Fruit fly (Drosophila melanogaster) whole organism, larva: Measurements from ENCODE around the gene CG5177.

Experiments
- noc ChIP-seq: fragments of 200-800 bp; sonication (Bioruptor generic); optimal IDR thresholded peaks from 3 replicates; lab custom pipeline; 2019; ENCODE audit warnings: missing biosample characterization, mild to moderate bottlenecking, missing genetic modification characterization, moderate library complexity

The CG5177 gene

dm6 chr2L:7409602-7410001 is 4.6 kb downstream of the CG5177 start, which contains the start of gene CG5181:
Gene CG5181, minus strand, starts transcription at chr2L:7409809.
- TF ChIP-seq noc (tag; lab: Kevin White, UChicago), result no peak

DNA sequence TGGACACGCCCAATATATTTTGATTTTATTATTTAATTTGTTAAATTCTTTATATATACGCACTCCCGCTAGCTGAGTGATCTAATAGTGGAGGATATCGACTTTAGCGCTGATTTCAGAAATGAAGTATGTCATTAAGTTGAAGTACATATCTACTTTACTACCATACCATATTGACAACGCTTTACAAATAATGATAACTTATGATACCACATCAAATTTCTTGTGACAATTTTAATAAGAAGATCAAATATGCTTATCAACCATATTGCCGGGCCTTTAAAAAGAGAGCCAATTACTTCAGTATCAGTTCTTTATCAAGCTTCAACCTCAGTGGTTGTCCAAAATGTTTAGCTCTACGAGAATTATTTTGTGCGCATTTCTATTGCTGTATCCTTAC is 5.6 kb downstream of the CG5177 start, which contains the start of gene CG15818:
CG15818 (plus strand) TSS at position 301 of the 400 bp plus-strand sequence.
- no peak for TF ChIP-seq noc (tag; lab: Kevin White, UChicago)

DNA sequence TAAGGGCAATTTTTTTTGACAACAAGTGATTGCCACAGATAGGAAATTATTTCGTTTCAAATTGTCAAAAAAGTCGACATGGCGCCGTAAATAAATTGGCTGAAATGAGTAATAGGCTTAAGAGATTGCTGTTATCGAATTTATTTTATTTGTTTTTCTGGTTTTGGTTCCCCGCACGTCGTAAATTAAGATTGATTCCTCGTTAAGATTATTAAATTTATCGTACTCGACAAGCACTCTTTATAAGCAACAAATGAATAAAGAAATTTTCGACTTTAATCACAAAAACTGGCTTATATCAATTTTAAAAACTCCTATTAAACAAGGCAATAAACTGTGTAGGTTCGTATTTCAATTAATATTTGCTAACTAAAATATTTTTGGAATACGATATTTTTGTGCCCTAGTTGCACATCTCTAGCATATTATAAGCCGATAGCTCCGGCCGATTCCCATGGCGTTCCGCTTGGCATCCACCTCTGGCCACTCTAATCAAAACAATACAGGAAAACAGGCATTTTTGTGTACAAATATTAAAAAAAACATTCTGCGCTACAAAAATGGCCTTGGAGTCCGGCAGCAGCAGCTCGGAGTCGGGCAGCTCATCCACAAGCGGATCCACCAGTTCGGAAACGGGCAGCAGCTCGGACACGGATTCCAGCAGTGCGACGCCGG is 7.1 kb downstream of the CG5177 start, which contains the start of gene chm:
chm (plus strand) TSS at position 471 of the 675 bp plus-strand sequence.
- peak; percentile 63 for TF ChIP-seq noc (tag; lab: Kevin White, UChicago)

DNA sequence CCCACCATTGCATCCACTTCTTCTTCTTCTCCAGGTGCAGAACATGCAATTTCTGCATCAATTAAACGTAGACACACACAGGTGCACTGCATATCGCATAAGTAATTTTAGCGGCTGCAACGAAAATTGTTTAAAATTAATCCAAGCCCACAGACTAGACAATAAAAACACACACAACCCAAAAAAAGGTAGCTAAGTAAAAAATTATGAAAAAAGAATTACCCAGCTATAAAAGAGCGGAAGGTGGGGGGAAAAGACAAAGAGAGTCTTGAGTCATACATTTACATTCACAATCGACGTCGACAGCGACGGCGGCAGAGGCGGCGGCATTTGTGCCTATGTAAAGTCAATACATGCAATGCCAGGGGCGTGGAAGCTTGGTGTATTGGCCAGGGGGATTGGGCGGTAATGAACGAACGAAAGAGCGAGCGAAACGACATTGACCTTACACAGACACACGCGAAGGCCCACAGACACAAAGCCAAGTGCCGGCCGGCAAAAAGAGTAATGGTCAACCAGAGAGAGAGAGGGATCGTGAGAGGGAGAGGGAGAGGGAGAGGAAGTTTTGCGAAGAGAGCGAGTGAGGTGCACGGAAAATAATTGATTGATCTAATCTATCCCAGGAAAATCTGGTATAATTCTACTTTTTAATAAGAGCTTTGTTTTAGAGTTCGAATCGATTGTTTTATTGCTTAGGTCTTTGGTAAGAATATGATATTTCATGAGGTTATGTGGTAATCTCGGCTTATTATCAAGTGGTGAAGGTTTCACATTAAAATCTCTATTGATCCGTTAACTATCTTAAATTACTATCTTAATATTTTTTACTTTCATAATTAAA is 13.3 kb downstream of the CG5177 start:
- TF ChIP-seq noc (tag; lab: Kevin White, UChicago), result no peak

- TF ChIP-seq noc (tag; lab: Kevin White, UChicago), result peak; percentile 32
Observed at dm6 chr2L:7419408-7420304, 14.6 kb downstream of the CG5177 start.

dm6 chr2L:7420305-7421287 is 15.6 kb downstream of the CG5177 start:
- peak; percentile 32 for TF ChIP-seq noc (tag; lab: Kevin White, UChicago)

DNA sequence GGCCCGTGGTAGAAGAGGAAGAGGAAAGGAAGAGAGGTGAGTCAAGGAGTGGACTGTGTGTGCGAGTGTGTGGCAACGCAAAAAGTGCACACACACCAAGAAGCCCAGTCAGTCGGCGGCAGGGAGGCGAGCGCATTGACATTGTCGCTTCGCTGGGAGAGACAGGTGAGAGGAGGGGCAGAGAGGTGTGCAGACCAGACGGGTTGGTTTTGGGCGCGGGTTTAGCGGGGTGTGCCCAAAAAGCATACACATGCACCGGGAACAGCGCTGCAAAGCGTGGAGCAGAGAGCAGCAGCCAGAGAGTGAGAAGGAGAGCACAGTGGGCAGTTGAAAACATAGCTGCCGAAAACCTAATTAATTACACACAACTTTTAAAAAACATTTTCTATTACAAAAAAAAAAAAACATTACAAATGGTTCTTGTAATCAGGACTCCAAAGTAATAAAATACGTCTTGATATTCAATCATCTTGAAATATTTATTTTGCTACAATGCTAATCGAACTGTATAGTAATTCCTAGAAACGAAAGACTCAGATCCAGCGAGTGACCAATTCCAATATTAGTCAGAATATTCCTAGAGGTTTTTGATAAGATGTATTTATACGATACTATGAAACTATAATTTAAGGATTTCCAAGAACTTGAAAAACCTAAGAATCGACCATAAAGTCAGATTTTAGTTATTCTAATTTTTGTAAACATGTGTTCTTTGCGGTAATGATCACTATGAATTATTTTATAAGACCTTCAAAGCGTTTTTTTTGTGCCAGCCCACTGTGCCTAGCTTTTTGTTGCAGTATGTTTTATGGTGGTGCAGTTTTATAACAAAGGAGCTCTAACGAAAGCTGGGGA is 17.6 kb downstream of the CG5177 start:
- TF ChIP-seq noc (tag; lab: Kevin White, UChicago), result no peak

DNA sequence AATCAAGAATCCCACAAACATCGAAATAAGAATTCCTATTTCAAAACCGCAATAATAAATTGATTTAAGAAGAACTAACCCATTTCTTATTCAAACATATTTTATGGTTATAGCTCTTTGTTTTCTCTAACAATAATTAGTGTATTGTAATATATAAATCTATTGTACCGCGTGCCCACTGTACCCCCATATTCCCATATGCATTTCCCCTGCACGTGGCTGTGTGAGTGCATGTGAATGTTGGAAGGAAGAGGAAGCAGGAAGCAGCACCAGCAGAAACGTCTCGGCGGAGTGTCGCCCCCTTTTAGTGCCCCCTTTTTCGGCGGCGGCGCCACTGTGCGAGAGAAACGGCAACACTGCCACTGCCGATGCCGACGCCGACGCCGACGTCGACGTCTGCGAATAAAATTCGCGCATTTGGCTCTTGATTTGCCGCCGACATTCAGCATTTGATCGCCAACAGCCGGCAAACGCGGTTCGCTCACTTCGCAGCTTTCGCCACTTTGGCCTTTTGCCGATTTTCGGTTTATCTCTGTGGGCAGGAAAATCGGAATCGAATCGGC is 18.4 kb downstream of the CG5177 start:
- TF ChIP-seq noc (tag; lab: Kevin White, UChicago), result peak; percentile 79

DNA sequence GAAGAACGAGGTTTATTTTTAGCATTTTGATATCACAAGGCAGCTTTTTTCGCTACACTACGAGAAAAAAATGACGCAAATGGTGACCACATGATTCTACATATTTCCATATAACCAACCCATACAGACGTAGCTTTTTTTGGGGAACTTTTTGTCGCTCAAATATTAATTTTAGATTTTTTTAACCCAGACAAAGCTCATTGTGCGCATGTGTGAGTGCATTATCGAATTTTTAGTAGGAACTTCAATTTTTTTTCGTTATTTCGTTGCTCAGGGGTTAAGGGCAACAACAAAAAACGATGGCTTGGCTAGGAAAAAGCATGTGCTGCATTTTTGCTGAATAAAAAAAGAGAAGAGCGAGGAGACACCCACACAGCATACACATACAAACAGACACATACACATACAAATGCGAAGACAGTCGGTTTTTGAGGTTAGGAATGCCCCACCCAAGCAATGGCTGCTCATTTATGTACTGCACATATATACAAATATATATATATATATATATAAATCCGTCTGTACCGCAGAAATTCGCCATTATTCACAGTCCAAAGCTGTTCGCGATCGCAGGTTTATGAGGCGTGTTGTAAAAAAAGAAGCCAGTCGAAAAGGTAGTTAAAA is 19.4 kb downstream of the CG5177 start:
- no peak for TF ChIP-seq noc (tag; lab: Kevin White, UChicago)

- TF ChIP-seq noc (tag; lab: Kevin White, UChicago), result peak; percentile 87
Observed at dm6 chr2L:7424907-7425689, 20.1 kb downstream of the CG5177 start.

DNA sequence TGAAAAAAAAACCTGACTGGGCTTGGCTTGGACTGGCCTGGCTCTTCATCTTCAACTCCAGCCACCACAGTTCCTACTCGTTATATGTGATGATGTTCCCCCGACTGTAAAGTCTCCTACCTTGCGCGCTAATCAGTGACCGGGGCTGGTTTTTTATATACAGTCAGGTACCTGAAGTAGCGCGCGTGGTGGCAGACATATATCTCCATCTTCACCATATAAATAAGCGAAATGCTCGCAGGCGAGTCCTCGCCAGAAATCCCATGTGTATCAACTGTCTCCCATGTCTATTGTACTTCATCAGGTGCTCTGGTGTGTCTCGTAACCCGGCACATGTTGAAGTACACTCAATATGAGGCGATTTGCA is 20.6 kb downstream of the CG5177 start:
- TF ChIP-seq noc (tag; lab: Kevin White, UChicago), result no peak
